Fruit fly (Drosophila melanogaster) Kc167 (cell line): ENCODE results near the gene SmydA-2.

ENCODE experiments used
- Myc ChIP-seq: fragments of >200 bp; optimal IDR thresholded peaks from 2 replicates; lab custom pipeline; 2017; ENCODE audit warnings: missing external identifiers
- Sin3A ChIP-seq: fragments of >200 bp; optimal IDR thresholded peaks from 2 replicates; lab custom pipeline; 2018; ENCODE audit warnings: missing external identifiers
- h ChIP-seq: fragments of >200 bp; optimal IDR thresholded peaks from 3 replicates; lab custom pipeline; 2018; ENCODE audit warnings: missing external identifiers
- insv ChIP-seq: fragments of >200 bp; optimal IDR thresholded peaks from 3 replicates; lab custom pipeline; 2018; ENCODE audit warnings: missing external identifiers
- psq ChIP-seq: fragments of >200 bp; optimal IDR thresholded peaks from 2 replicates; lab custom pipeline; 2017; ENCODE audit warnings: missing external identifiers
- ttk ChIP-seq: sonication (Bioruptor generic); optimal IDR thresholded peaks from 2 replicates; lab custom pipeline; 2017; ENCODE audit warnings: missing external identifiers

SmydA-2 gene

DNA sequence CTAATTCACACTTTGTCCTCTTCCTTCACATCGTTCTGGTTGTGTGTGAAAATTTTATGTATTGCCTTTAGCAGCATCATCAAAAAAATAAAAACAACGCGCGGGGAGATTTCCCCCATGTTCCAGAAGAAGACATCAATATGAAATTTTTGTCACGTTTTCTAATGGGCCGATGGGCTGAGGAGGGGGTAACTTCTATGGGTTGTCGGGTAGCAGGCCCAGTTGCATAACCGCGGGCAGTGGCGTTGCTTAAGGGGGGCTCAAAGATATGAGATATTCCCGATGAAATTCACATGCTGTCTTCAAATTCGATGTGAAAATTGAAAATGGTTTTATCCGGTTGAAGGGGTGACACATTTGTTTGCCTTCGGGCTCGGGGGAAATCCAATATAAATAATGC is 15.4 kb upstream of the SmydA-2 start:
- TF ChIP-seq Sin3A (lab: Kevin White, UChicago), result no peak

DNA sequence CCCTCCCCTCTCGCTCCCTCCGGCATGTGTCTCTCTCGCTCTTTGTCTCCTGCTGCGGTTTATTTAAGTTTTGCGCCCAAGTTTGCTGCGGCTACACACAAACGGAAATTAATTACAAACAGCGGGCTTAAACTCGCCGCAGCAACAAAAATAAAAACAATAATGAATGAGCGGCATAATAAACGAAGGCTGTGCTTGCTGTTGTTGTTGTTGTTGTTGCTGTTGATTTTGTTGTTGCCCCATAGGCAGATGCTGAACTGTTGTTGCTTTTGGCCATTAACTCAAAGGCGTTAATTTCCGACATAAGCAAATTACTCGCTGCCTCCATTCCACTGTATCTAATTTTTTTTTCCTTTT is 13.7 kb upstream of the SmydA-2 start:
- TF ChIP-seq psq (no peak), ttk (no peak), insv (lab: Kevin White, UChicago) (no peak), h (lab: Kevin White, UChicago) (no peak), Myc (lab: Kevin White, UChicago) (no peak), Sin3A (lab: Kevin White, UChicago) (no peak)

- no peak for TF ChIP-seq Sin3A (lab: Kevin White, UChicago)
- TF ChIP-seq insv (lab: Kevin White, UChicago), result no peak
- no peak for TF ChIP-seq h (lab: Kevin White, UChicago)
- no peak for TF ChIP-seq ttk
- TF ChIP-seq psq, result no peak
- TF ChIP-seq Myc (lab: Kevin White, UChicago), result no peak
These were observed 13.2 kb upstream of the SmydA-2 start for dm6 chr3L:19016133-19016804.

- TF ChIP-seq h (lab: Kevin White, UChicago) (no peak), psq (no peak), Myc (lab: Kevin White, UChicago) (no peak), Sin3A (lab: Kevin White, UChicago) (no peak), ttk (no peak), insv (lab: Kevin White, UChicago) (no peak)
These were observed 12.5 kb upstream of the SmydA-2 start for dm6 chr3L:19015454-19016054.

- TF ChIP-seq ttk (no peak), Sin3A (lab: Kevin White, UChicago) (no peak), Myc (lab: Kevin White, UChicago) (no peak), h (lab: Kevin White, UChicago) (no peak), insv (lab: Kevin White, UChicago) (no peak), psq (no peak)
These were observed 11.8 kb upstream of the SmydA-2 start for dm6 chr3L:19014802-19015201.

DNA sequence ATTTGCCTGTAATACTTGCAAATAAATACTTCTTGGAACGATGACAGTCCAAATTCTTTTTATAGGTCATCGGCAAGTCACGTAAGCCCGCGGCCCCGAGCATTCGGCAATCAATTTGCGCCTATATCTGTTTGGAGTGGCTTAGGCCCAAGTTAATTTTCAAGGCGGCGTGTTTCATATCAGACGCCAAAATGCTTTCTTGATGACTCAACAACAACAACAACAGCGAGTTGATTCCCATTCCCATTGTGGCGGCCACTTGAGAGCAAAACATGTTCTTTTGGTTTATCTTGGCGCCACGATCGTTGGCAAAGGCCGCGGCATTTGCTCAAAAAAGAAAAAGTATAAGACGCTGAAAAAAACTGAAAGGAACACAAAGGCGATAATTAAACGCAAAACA is 11.0 kb upstream of the SmydA-2 start:
- no peak for TF ChIP-seq insv (lab: Kevin White, UChicago)
- no peak for TF ChIP-seq psq
- TF ChIP-seq h (lab: Kevin White, UChicago), result no peak

dm6 chr3L:19013086-19013752 is 10.2 kb upstream of the SmydA-2 start:
- no peak for TF ChIP-seq insv (lab: Kevin White, UChicago)
- TF ChIP-seq h (lab: Kevin White, UChicago), result no peak
- TF ChIP-seq psq, result no peak
- no peak for TF ChIP-seq Myc (lab: Kevin White, UChicago)
- no peak for TF ChIP-seq ttk
- no peak for TF ChIP-seq Sin3A (lab: Kevin White, UChicago)

DNA sequence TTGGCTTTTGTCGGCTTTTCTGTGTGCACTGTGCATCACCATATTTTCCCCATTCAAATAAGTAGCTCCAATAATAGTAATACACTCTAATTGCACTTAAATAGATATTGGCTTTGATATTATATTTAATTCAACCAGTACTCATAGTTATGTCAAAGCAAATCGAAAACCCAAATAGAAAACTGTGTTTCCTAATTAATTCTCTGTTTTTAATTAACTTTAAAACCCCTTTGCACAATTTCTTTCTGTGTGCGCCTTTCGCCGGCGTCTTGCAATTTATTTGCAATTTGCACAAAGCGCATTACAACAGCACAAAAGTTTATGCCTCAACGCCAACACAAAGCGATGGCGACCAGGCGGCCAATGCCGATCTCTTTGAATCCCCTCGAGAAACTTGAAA is 8.1 kb upstream of the SmydA-2 start:
- TF ChIP-seq ttk, result no peak
- no peak for TF ChIP-seq insv (lab: Kevin White, UChicago)
- TF ChIP-seq psq, result no peak
- no peak for TF ChIP-seq Sin3A (lab: Kevin White, UChicago)
- TF ChIP-seq Myc (lab: Kevin White, UChicago), result no peak
- no peak for TF ChIP-seq h (lab: Kevin White, UChicago)

DNA sequence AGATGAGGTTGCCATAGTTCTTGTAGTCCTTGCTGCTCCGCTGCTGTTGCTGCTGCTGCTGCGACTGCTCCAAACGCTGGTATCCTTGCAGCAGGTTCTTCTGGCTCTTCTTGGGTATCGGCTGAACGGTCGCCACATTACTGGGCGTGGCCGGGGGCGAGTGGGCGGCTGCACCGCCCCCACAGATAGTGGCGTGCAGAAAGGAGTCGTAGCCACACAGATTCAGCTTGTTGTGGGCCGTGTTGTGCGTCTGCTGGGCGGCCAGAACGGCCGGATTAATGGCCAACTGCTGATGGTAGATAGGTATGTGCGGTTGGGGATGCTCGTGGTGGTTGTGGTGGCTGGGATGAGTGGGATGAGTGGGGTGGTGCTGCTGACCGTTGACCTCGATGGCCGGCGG is 2.3 kb upstream of the SmydA-2 start:
- TF ChIP-seq Sin3A (lab: Kevin White, UChicago), result no peak
- TF ChIP-seq h (lab: Kevin White, UChicago), result no peak
- no peak for TF ChIP-seq insv (lab: Kevin White, UChicago)
- no peak for TF ChIP-seq psq
- TF ChIP-seq ttk, result no peak
- no peak for TF ChIP-seq Myc (lab: Kevin White, UChicago)

DNA sequence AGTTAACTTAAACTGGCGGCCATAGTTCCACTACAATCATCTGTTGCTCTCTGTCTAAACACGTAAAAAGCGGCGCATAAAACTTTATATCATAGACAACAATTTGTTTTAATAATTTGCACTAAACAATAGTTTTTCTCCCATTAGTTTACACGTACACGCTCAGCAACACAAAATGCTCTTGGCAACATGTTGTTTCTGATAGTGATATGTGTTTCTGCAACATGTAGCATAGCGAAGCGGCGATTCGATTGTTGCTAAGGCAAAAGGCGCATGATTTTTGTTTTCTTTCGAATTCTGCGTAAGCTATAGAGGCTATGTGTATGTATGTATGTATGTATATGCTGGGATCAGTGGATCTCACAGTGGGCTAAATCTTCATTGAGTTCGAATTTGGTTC is 1.1 kb upstream of the SmydA-2 start:
- TF ChIP-seq Sin3A (lab: Kevin White, UChicago) (no peak), h (lab: Kevin White, UChicago) (no peak), ttk (no peak), insv (lab: Kevin White, UChicago) (no peak)

DNA sequence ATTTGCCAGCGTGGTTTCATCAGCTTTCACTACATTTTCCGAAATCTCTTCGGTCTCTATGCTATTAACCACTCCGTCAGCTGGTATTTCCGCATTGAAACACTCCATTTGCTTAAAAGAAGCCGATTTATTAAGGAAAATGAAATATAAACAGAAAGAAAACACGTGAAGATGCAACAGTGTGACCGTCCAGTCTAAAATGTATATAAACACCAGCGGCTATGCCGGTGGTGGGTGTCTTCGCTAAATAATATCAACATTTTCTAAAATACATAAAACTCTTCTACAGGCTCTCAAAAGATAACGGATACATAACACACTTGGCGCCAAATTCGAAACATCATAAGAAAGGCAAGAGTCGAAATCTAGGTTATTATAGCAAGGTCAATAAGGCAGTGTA is 2.6 kb downstream of the SmydA-2 start, which contains the start of gene CG3808:
Gene CG3808, minus strand, starts transcription at position 196 of the 400 bp plus-strand sequence.
- TF ChIP-seq insv (lab: Kevin White, UChicago), result no peak

DNA sequence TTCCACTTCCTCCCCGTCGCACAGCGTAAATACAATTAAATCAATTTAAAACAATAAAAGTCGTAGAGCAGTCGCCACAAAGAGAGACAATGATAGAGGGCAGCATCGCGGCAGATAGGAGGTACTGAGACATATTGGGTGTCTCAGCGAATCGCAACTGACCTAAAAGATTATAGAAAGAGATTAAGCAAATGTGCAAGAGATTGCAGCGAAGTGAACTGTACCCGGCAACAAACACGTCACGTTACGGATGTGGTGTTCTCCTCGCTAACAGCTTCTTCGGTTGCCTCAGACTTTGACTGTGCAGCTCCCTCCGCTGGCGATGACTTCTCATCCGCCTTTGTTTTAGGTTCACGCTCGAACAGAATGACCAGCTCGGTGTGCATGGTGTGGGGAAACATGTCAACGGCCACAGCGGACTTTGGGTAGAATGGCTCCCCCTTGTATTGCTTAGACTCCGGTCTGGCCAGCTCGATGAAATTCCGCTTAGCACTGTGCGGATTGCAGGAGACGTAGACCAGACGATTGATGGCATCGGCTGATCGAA is 4.7 kb downstream of the SmydA-2 start:
- no peak for TF ChIP-seq ttk
- TF ChIP-seq insv (lab: Kevin White, UChicago), result no peak
- TF ChIP-seq Sin3A (lab: Kevin White, UChicago), result no peak
- no peak for TF ChIP-seq psq
- no peak for TF ChIP-seq h (lab: Kevin White, UChicago)
- no peak for TF ChIP-seq Myc (lab: Kevin White, UChicago)
